Fruit fly (Drosophila melanogaster): ENCODE results near the gene CG12259.
"Not testable (repeated sequence)": the region's sequence is repeated elsewhere in the genome, so short reads cannot be mapped to it uniquely, and the experiment has no call there.

Gene CG12259

DNA sequence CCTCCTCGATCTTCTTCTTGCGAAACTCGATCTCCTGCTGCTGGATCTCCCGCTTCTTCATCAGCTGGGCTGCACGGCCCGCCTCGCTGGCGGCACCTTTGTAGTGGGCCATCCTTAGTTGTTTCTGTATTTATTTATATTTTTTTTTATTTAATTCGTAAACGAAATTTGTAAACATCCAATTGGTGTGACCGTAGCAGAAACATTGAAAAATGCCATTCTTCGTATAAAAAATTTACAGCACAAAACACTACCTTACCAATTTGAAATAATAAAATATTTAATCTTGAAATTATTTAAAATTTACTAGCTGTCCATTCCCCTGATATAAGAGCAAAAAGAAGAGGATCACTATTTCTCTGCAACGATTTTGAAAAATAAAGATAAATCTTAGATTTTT, at the start of gene CG12259:
Gene CG12259 (minus strand): TSS at position 207 of the 400 bp plus-strand sequence.
- TF ChIP-seq noc (tag; optimal IDR thresholded peaks at IDR 0.05), result no peak

dm6 chr3R:27963119-27963518, 42.2 kb upstream of the CG12259 start, which contains the start of the genes CG31131 and CG4849:
Gene CG31131 (minus strand): TSS chr3R:27963219.
Gene CG4849 (plus strand): TSS chr3R:27963415.
- TF ChIP-seq noc (tag; optimal IDR thresholded peaks at IDR 0.05), result not testable (repeated sequence)

DNA sequence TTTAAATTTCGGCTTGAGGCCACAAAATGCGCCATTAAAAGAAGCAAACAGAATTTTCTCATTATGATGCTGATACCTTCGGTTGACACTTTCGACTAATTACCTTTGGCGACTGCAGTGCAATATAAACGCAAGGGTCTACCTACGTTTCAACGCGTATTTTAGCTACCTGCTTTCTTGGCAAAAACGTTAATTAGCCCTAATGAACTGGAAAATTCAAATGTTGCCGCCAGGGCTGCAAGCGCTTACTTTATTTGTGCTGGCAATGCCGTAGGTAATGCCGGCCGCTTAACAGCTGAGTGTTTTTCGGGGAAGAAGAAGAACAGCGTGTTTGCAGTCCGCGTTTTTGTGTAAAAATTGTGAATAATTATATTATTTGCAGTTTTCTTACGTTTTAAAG, 39.6 kb upstream of the CG12259 start, which contains the start of gene CG31253:
Gene CG31253 (minus strand): TSS at position 101 of the 400 bp plus-strand sequence.
- TF ChIP-seq noc (tag; optimal IDR thresholded peaks at IDR 0.05), result not testable (repeated sequence)

- not testable (repeated sequence) for TF ChIP-seq noc (tag; optimal IDR thresholded peaks at IDR 0.05)
Measured at dm6 chr3R:27959145-27959544, 38.3 kb upstream of the CG12259 start, which contains the start of the genes CG42487 and CG4884. Gene CG42487 (minus strand): TSS chr3R:27959245. Gene CG4884 (minus strand): TSS chr3R:27959245.

- TF ChIP-seq noc (tag; optimal IDR thresholded peaks at IDR 0.05), result no peak
Measured at dm6 chr3R:27957967-27958366, 37.1 kb upstream of the CG12259 start.

- TF ChIP-seq noc (tag; optimal IDR thresholded peaks at IDR 0.05), result peak; percentile 77
Measured at dm6 chr3R:27954533-27954932, 33.6 kb upstream of the CG12259 start, which contains the start of gene Nep7. Gene Nep7 (plus strand): TSS chr3R:27954917.

DNA sequence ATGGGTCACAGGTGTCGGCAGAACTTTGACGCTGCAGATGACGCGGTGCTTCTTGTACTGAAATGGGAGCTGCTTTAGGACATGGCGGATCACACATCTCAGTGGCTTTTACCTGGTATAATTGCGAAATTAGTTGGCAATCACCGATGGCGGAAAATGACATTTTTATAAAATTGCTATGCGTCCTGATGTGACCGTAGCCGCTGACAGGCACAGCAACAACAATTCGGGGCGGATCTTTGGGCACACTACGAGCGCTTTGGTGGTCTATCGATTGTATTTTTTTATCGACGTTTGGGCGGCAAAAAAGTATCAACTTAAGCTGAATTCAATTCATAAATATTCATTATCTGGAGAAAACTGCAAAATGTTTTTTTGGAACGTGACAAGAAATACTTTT, 33.0 kb upstream of the CG12259 start, which contains the start of gene CG4951:
Gene CG4951 (minus strand): TSS at position 223 of the 400 bp plus-strand sequence.
- no peak for TF ChIP-seq noc (tag; optimal IDR thresholded peaks at IDR 0.05)

DNA sequence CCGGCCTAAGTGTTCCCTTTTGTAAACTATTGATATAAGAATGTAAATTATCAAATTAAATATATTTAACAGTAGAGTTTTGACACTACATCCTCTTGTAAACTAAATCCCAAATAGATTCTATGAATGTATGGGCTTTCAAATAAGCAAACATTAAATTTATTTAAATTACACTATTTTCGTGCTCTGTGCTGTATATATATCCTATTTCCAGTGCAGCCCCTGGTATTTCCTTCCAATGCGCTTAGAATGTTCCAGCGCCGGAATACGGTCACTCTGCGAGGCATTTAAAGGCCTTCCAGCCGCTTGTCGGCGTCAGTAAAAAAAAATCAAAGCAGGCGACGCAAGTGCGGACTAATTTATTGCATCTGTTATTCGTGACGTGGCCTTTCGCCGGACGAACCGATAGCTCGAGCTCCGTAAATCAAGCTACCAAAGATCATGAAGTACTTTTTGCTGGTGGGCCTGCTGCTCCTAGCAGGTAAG, 27.6 kb upstream of the CG12259 start, which contains the start of gene Gp93:
Gene Gp93 (plus strand): TSS at position 291 of the 486 bp plus-strand sequence.
- peak; percentile 41 for TF ChIP-seq noc (tag; optimal IDR thresholded peaks at IDR 0.05)

- no peak for TF ChIP-seq noc (tag; optimal IDR thresholded peaks at IDR 0.05)
Measured at dm6 chr3R:27947682-27948245, 26.9 kb upstream of the CG12259 start, which contains the start of gene mfrn. Gene mfrn (minus strand): TSS chr3R:27948021.

dm6 chr3R:27946555-27947204, 25.8 kb upstream of the CG12259 start:
- TF ChIP-seq noc (tag; optimal IDR thresholded peaks at IDR 0.05), result no peak

DNA sequence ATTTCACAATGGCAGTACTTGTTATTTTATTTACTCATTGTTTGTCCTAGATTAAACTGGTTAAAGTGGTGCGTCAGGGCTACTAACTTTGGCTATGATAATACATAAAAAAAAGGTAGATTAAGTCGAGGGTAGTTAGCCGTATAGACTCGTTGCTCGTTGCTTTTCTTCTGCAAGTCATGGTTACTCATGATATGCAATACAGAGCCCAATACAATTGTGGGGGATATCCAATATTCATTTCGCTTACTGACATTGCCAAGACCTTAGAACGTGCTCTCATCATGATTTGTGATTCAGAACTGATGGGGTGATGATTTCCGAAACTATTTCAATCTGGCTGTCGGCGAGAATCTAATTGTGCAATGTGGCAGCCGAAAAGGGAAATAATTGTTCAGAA, 24.5 kb upstream of the CG12259 start:
- TF ChIP-seq noc (tag; optimal IDR thresholded peaks at IDR 0.05), result no peak

dm6 chr3R:27937752-27938694, 17.1 kb upstream of the CG12259 start, which contains the start of the genes NSD and BOD1:
Gene NSD (minus strand): TSS chr3R:27937853.
Gene BOD1 (plus strand): TSS chr3R:27938245.
- peak; percentile 3 for TF ChIP-seq noc (tag; optimal IDR thresholded peaks at IDR 0.05)

- no peak for TF ChIP-seq noc (tag; optimal IDR thresholded peaks at IDR 0.05)
Measured at dm6 chr3R:27931461-27931860, 10.6 kb upstream of the CG12259 start.

dm6 chr3R:27928984-27929924, 8.4 kb upstream of the CG12259 start:
- no peak for TF ChIP-seq noc (tag; optimal IDR thresholded peaks at IDR 0.05)

Data from whole organism, larva.